Fruit fly (Drosophila melanogaster) whole organism, embryonic: ENCODE measurements around the gene Rtnl1.
A peak's percentile ranks its signal among the peaks of the same experiment; 100 is the strongest.

Experiments
- Asciz ChIP-seq: fragments of 200-800 bp; sonication (Bioruptor generic); optimal IDR thresholded peaks from 2 replicates; lab custom pipeline; 2017; ENCODE audit warnings: missing biosample characterization, mild to moderate bottlenecking, missing genetic modification characterization, missing genetic modification reagents
- Atf-2 ChIP-seq: fragments of 200-800 bp; sonication (Bioruptor generic); optimal IDR thresholded peaks from 2 replicates; lab custom pipeline; 2016; ENCODE audit warnings: missing biosample characterization, missing genetic modification characterization
- CG11398 ChIP-seq: fragments of 200-800 bp; sonication (Bioruptor generic); optimal IDR thresholded peaks from 2 replicates; lab custom pipeline; 2016; ENCODE audit warnings: missing biosample characterization, missing genetic modification characterization
- CG11695 ChIP-seq: fragments of 200-800 bp; sonication (Bioruptor generic); IDR thresholded peaks from 3 replicates; pipeline ENCODE4 v1.3.6; 2022; ENCODE audit warnings: missing biosample characterization, missing genetic modification characterization
- CG13296 ChIP-seq: fragments of 200-800 bp; sonication (Bioruptor generic); optimal IDR thresholded peaks from 3 replicates; lab custom pipeline; 2018; ENCODE audit warnings: missing biosample characterization, mild to moderate bottlenecking, missing genetic modification characterization
- CG14441 ChIP-seq: fragments of 200-800 bp; sonication (Bioruptor generic); IDR thresholded peaks from 2 replicates; pipeline ENCODE4 v1.3.6; 2022; ENCODE audit warnings: missing biosample characterization, missing genetic modification characterization
- CG14710 ChIP-seq: fragments of 200-800 bp; sonication (Bioruptor generic); optimal IDR thresholded peaks from 3 replicates; lab custom pipeline; 2019; ENCODE audit warnings: missing biosample characterization, mild to moderate bottlenecking, missing genetic modification characterization, moderate library complexity
- CG15269 ChIP-seq: fragments of 200-800 bp; sonication (Bioruptor generic); optimal IDR thresholded peaks from 2 replicates; lab custom pipeline; 2018; ENCODE audit warnings: missing biosample characterization, mild to moderate bottlenecking, missing genetic modification characterization, moderate library complexity
- CG16813 ChIP-seq: fragments of 200-800 bp; sonication (Bioruptor generic); IDR thresholded peaks from 3 replicates; pipeline ENCODE4 v1.3.6; 2022; ENCODE audit warnings: missing biosample characterization, missing genetic modification characterization; ENCODE audit not compliant: partially characterized antibody
- CG3163 ChIP-seq: fragments of 200-800 bp; sonication (Bioruptor generic); optimal IDR thresholded peaks from 3 replicates; lab custom pipeline; 2016; ENCODE audit warnings: missing biosample characterization, missing genetic modification characterization
- CG7786 ChIP-seq: fragments of 200-800 bp; sonication (Bioruptor generic); optimal IDR thresholded peaks from 2 replicates; lab custom pipeline; 2016; ENCODE audit warnings: missing biosample characterization, missing genetic modification characterization
- CG7928 ChIP-seq: fragments of 200-800 bp; sonication (Bioruptor generic); optimal IDR thresholded peaks from 2 replicates; lab custom pipeline; 2017; ENCODE audit warnings: missing biosample characterization, mild to moderate bottlenecking, missing genetic modification characterization
- CG7963 ChIP-seq: fragments of 200-800 bp; sonication (Bioruptor generic); IDR thresholded peaks from 3 replicates; pipeline ENCODE4 v1.3.6; 2022; ENCODE audit warnings: missing biosample characterization, missing genetic modification characterization; ENCODE audit not compliant: partially characterized antibody
- CG9215 ChIP-seq: fragments of 200-800 bp; sonication (Bioruptor generic); IDR thresholded peaks from 2 replicates; pipeline ENCODE4 v1.3.6; 2022; ENCODE audit warnings: missing biosample characterization, missing genetic modification characterization
- CG9609 ChIP-seq: fragments of 200-800 bp; sonication (Bioruptor generic); optimal IDR thresholded peaks from 3 replicates; lab custom pipeline; 2016; ENCODE audit warnings: missing biosample characterization, missing genetic modification characterization
- CG9727 ChIP-seq: fragments of 200-800 bp; sonication (Bioruptor generic); optimal IDR thresholded peaks from 3 replicates; lab custom pipeline; 2017; ENCODE audit warnings: missing biosample characterization, mild to moderate bottlenecking, missing genetic modification characterization
- CoRest ChIP-seq: fragments of 200-800 bp; sonication (Bioruptor generic); optimal IDR thresholded peaks from 3 replicates; lab custom pipeline; 2018; ENCODE audit warnings: missing biosample characterization, mild to moderate bottlenecking, missing genetic modification characterization, moderate library complexity
- Dad ChIP-seq: fragments of 200-800 bp; sonication (Bioruptor generic); optimal IDR thresholded peaks from 3 replicates; lab custom pipeline; 2016; ENCODE audit warnings: missing biosample characterization, missing genetic modification characterization
- HLHmδ ChIP-seq: fragments of 200-800 bp; sonication (Bioruptor generic); optimal IDR thresholded peaks from 2 replicates; lab custom pipeline; 2018; ENCODE audit warnings: missing biosample characterization, mild to moderate bottlenecking, missing genetic modification characterization, moderate library complexity
- Hey ChIP-seq: fragments of 200-800 bp; sonication (Bioruptor generic); optimal IDR thresholded peaks from 3 replicates; lab custom pipeline; 2018; ENCODE audit warnings: missing biosample characterization, mild to moderate bottlenecking, missing genetic modification characterization
- Max ChIP-seq: fragments of 200-800 bp; sonication (Bioruptor generic); optimal IDR thresholded peaks from 2 replicates; lab custom pipeline; 2016; ENCODE audit warnings: missing biosample characterization, mild to moderate bottlenecking, missing genetic modification characterization
- NfI ChIP-seq: fragments of 200-800 bp; sonication (Bioruptor generic); optimal IDR thresholded peaks from 3 replicates; lab custom pipeline; 2018; ENCODE audit warnings: missing biosample characterization, mild to moderate bottlenecking, missing genetic modification characterization, moderate library complexity
- Opbp ChIP-seq: fragments of 200-800 bp; sonication (Bioruptor generic); IDR thresholded peaks from 3 replicates; pipeline ENCODE4 v1.3.6; 2022; ENCODE audit warnings: missing biosample characterization, missing genetic modification characterization; ENCODE audit not compliant: partially characterized antibody
- Ptx1 ChIP-seq: fragments of 200-800 bp; sonication (Bioruptor generic); IDR thresholded peaks from 2 replicates; pipeline ENCODE4 v1.3.6; 2022; ENCODE audit warnings: missing biosample characterization, missing genetic modification characterization
- Scr ChIP-seq: fragments of 200-800 bp; sonication (Bioruptor generic); IDR thresholded peaks from 2 replicates; pipeline ENCODE4 v1.3.6; 2022; ENCODE audit warnings: missing biosample characterization, missing genetic modification characterization; ENCODE audit not compliant: partially characterized antibody
- Sin3A ChIP-seq: fragments of >200 bp; optimal IDR thresholded peaks from 2 replicates; lab custom pipeline; 2018
- Sox100B ChIP-seq: fragments of 200-800 bp; sonication (Bioruptor generic); optimal IDR thresholded peaks from 3 replicates; lab custom pipeline; 2018; ENCODE audit warnings: missing biosample characterization, mild to moderate bottlenecking, missing genetic modification characterization
- Sox102F ChIP-seq: fragments of 200-800 bp; sonication (Bioruptor generic); optimal IDR thresholded peaks from 2 replicates; lab custom pipeline; 2018; ENCODE audit warnings: missing biosample characterization, mild to moderate bottlenecking, missing genetic modification characterization, moderate library complexity
- Stat92E ChIP-seq, 3 experiments: fragments of >200 bp in 2 of 3; fragments of 200-800 bp in 1 of 3; sonication (Bioruptor generic) in 1 of 3; optimal IDR thresholded peaks; 2 replicates each; lab custom pipeline; 2017 to 2019; ENCODE audit warnings: missing biosample characterization in 3 of 3, missing genetic modification characterization in 3 of 3, mild to moderate bottlenecking in 1 of 3, moderate library complexity in 1 of 3
- YL-1 ChIP-seq: fragments of 200-800 bp; sonication (Bioruptor generic); optimal IDR thresholded peaks from 3 replicates; lab custom pipeline; 2017; ENCODE audit warnings: missing biosample characterization, mild to moderate bottlenecking, missing genetic modification characterization
- ac ChIP-seq: fragments of 200-800 bp; sonication (Bioruptor generic); optimal IDR thresholded peaks from 3 replicates; lab custom pipeline; 2017; ENCODE audit warnings: missing biosample characterization, mild to moderate bottlenecking, missing genetic modification characterization
- chinmo ChIP-seq: fragments of 200-800 bp; sonication (Bioruptor generic); IDR thresholded peaks from 4 replicates; pipeline ENCODE4 v1.3.6; 2022; ENCODE audit warnings: missing biosample characterization, missing genetic modification characterization; ENCODE audit not compliant: partially characterized antibody
- ci ChIP-seq: fragments of 200-800 bp; sonication (Bioruptor generic); IDR thresholded peaks from 3 replicates; pipeline ENCODE4 v1.3.6; 2022; ENCODE audit warnings: missing biosample characterization, missing genetic modification characterization
- dpn ChIP-seq, 2 experiments: fragments of 200-800 bp; sonication (Bioruptor generic); optimal IDR thresholded peaks; 3 replicates each; lab custom pipeline; 2016; ENCODE audit warnings: missing biosample characterization in 2 of 2, missing genetic modification characterization in 2 of 2
- eyg ChIP-seq: fragments of 200-800 bp; sonication (Bioruptor generic); optimal IDR thresholded peaks from 3 replicates; lab custom pipeline; 2016; ENCODE audit warnings: missing biosample characterization, missing genetic modification characterization
- gcm ChIP-seq: fragments of 200-800 bp; sonication (Bioruptor generic); optimal IDR thresholded peaks from 2 replicates; lab custom pipeline; 2019; ENCODE audit warnings: missing biosample characterization, mild to moderate bottlenecking, missing genetic modification characterization, moderate library complexity
- gem ChIP-seq: fragments of 200-800 bp; sonication (Bioruptor generic); optimal IDR thresholded peaks from 2 replicates; lab custom pipeline; 2019; ENCODE audit warnings: missing biosample characterization, mild to moderate bottlenecking, missing genetic modification characterization, moderate library complexity
- gsb ChIP-seq: fragments of 200-800 bp; sonication (Bioruptor generic); IDR thresholded peaks from 2 replicates; pipeline ENCODE4 v1.3.6; 2022; ENCODE audit warnings: missing biosample characterization, missing genetic modification characterization
- hbn ChIP-seq: fragments of 200-800 bp; sonication (Bioruptor generic); IDR thresholded peaks from 2 replicates; pipeline ENCODE4 v1.3.6; 2022; ENCODE audit warnings: missing biosample characterization, missing genetic modification characterization; ENCODE audit not compliant: partially characterized antibody
- jigr1 ChIP-seq: fragments of 200-800 bp; sonication (Bioruptor generic); IDR thresholded peaks from 3 replicates; pipeline ENCODE4 v1.3.6; 2022; ENCODE audit warnings: missing biosample characterization, missing genetic modification characterization
- kni ChIP-seq: fragments of 200-800 bp; sonication (Bioruptor generic); optimal IDR thresholded peaks from 3 replicates; lab custom pipeline; 2017; ENCODE audit warnings: mild to moderate bottlenecking, missing biosample characterization, missing genetic modification reagents, missing genetic modification characterization
- mld ChIP-seq: fragments of 200-800 bp; sonication (Bioruptor generic); IDR thresholded peaks from 3 replicates; pipeline ENCODE4 v1.3.6; 2022; ENCODE audit warnings: missing biosample characterization, missing genetic modification characterization; ENCODE audit not compliant: partially characterized antibody
- nmo ChIP-seq: fragments of 200-800 bp; sonication (Bioruptor generic); optimal IDR thresholded peaks from 2 replicates; lab custom pipeline; 2018; ENCODE audit warnings: missing biosample characterization, mild to moderate bottlenecking, missing genetic modification characterization, moderate library complexity
- pnt ChIP-seq: fragments of 200-800 bp; sonication (Bioruptor generic); optimal IDR thresholded peaks from 3 replicates; lab custom pipeline; 2016; ENCODE audit warnings: missing biosample characterization, missing genetic modification characterization
- ranshi ChIP-seq: fragments of 200-800 bp; sonication (Bioruptor generic); IDR thresholded peaks from 2 replicates; pipeline ENCODE4 v1.3.6; 2022; ENCODE audit warnings: missing biosample characterization, missing genetic modification characterization
- sens-2 ChIP-seq: fragments of 200-800 bp; sonication (Bioruptor generic); IDR thresholded peaks from 2 replicates; pipeline ENCODE4 v1.3.6; 2022; ENCODE audit warnings: missing biosample characterization, missing genetic modification characterization
- sqz ChIP-seq: fragments of 200-800 bp; sonication (Bioruptor generic); optimal IDR thresholded peaks from 3 replicates; lab custom pipeline; 2018; ENCODE audit warnings: missing biosample characterization, mild to moderate bottlenecking, missing genetic modification characterization
- zen2 ChIP-seq: fragments of 200-800 bp; sonication (Bioruptor generic); IDR thresholded peaks from 3 replicates; pipeline ENCODE4 v1.3.6; 2022; ENCODE audit warnings: missing biosample characterization, missing genetic modification characterization; ENCODE audit not compliant: partially characterized antibody

The Rtnl1 gene

DNA sequence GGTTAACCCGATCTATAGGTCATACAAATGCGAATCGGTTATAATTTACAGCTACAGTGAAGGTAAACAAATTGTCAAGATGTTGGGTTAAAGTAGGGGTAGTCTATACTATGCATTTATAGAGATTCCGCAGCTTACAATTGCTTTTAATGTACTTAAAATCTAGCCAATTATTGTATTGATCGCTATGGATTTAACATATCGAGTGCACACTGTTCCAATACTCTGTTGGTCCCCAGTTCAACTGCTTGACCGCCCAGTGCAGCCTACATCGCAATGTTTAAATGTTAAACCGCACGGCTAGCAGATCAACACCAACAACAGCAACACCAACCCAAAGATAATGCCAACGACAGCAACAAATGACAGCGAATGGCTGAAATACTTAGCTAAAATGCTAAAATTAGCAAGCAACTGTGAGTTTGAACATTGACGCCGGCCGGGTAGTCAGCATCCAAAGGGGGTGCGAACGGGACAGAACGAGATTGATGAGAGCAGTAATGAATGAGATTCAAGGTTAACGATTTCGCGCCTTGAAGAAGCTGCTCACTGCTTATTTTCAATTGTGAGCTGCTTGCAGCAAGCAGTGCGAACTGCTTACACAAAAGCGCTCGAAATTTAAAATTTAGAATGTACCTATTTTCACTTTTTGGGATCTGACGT, 8.5 kb downstream of the Rtnl1 start (continued):
- peak; percentile 6; the same call in 1 of the 3 replicates for TF ChIP-seq CG11695 (GFP tag; lab: Robert Waterston, UW)
- no peak for TF ChIP-seq HLHmδ (GFP tag; lab: Kevin White, UChicago)
- TF ChIP-seq zen2 (GFP tag; lab: Robert Waterston, UW): no peak
- no peak for TF ChIP-seq Hey (tag; lab: Kevin White, UChicago)
- TF ChIP-seq CG7928: no peak
- no peak; the same call in 1 of the 2 replicates for TF ChIP-seq CG9215 (GFP tag; lab: Robert Waterston, UW)
- no peak for TF ChIP-seq hbn (GFP tag; lab: Robert Waterston, UW)
- no peak for TF ChIP-seq Sox100B (GFP tag; lab: Kevin White, UChicago)
- TF ChIP-seq Sin3A (lab: Kevin White, UChicago): peak; percentile 4
- no peak for TF ChIP-seq CG16813 (GFP tag; lab: Robert Waterston, UW)
- peak in 1 of 2 experiments; percentile 4 for TF ChIP-seq dpn (GFP tag; optimal IDR thresholded peaks at IDR 0.05; lab: Kevin White, UChicago)
- no peak for TF ChIP-seq CG14710 (tag; lab: Kevin White, UChicago)
- TF ChIP-seq CG9727 (GFP tag; lab: Kevin White, UChicago): no peak
- TF ChIP-seq Sox102F: no peak
- peak; percentile 96 for TF ChIP-seq chinmo (GFP tag; lab: Robert Waterston, UW)
- TF ChIP-seq CG9609 (GFP tag; lab: Kevin White, UChicago): no peak
- no peak for TF ChIP-seq CG11398 (GFP tag; lab: Kevin White, UChicago)
- TF ChIP-seq Atf-2 (GFP tag; lab: Kevin White, UChicago): no peak
- TF ChIP-seq ranshi: peak; percentile 41; the same call in 1 of the 2 replicates
- TF ChIP-seq Scr (GFP tag; lab: Robert Waterston, UW): no peak; the same call in 1 of the 2 replicates
- no peak for TF ChIP-seq sqz (GFP tag; lab: Kevin White, UChicago)
- peak; percentile 3 for TF ChIP-seq CoRest
- TF ChIP-seq Asciz (GFP tag; lab: Kevin White, UChicago): no peak
- TF ChIP-seq NfI (GFP tag; lab: Kevin White, UChicago): no peak
- TF ChIP-seq pnt (GFP tag; lab: Kevin White, UChicago): no peak
- TF ChIP-seq ci (GFP tag; lab: Robert Waterston, UW): peak; percentile 77
- peak; percentile 65 for TF ChIP-seq CG14441 (GFP tag; lab: Robert Waterston, UW)
- peak; percentile 6 for TF ChIP-seq YL-1 (GFP tag; lab: Kevin White, UChicago)
- peak; percentile 10 for TF ChIP-seq kni (GFP tag; lab: Kevin White, UChicago)
- peak; percentile 2 for TF ChIP-seq nmo
- no peak for TF ChIP-seq Max (GFP tag; lab: Kevin White, UChicago)
- no peak for TF ChIP-seq CG13296
- TF ChIP-seq CG7786: no peak
- no peak; the same call in 1 of the 2 replicates for TF ChIP-seq gsb (GFP tag; lab: Robert Waterston, UW)
- TF ChIP-seq Ptx1 (GFP tag; lab: Robert Waterston, UW): no peak
- no peak for TF ChIP-seq Dad
- TF ChIP-seq gcm (GFP tag; lab: Kevin White, UChicago): no peak
- 0 out of 3 replicates have a peak, but pooled peaks have one; percentile 31 for TF ChIP-seq CG7963 (GFP tag; lab: Robert Waterston, UW)
- TF ChIP-seq CG15269 (tag; lab: Kevin White, UChicago): no peak
- peak; percentile 36; the same call in 1 of the 2 replicates for TF ChIP-seq sens-2 (GFP tag; lab: Robert Waterston, UW)
- no peak for TF ChIP-seq Stat92E (GFP tag; optimal IDR thresholded peaks at IDR 0.05; lab: Kevin White, UChicago)
- TF ChIP-seq CG3163: no peak
- no peak for TF ChIP-seq mld
- no peak for TF ChIP-seq ac (GFP tag; lab: Kevin White, UChicago)
- TF ChIP-seq eyg (GFP tag; lab: Kevin White, UChicago): no peak
- peak; percentile 67; the same call in 2 of the 3 replicates for TF ChIP-seq Opbp (GFP tag; lab: Robert Waterston, UW)
- TF ChIP-seq gem (tag; lab: Kevin White, UChicago): no peak
- no peak; the same call in 2 of the 3 replicates for TF ChIP-seq jigr1
